Worm (Caenorhabditis elegans) whole organism, midembryonic: ENCODE data around the gene C50D2.10.
A peak's percentile ranks its signal among the peaks of the same experiment; 100 is the strongest.
"Not testable (repeated sequence)": the region's sequence is repeated elsewhere in the genome, so short reads cannot be mapped to it uniquely, and the experiment has no call there.

ENCODE experiments used
- T22C8.4 ChIP-seq: fragments of 200-800 bp; sonication (Bioruptor generic); IDR thresholded peaks from 2 replicates; pipeline ENCODE4 v1.3.6; 2022; ENCODE audit warnings: missing genetic modification characterization, missing compliant biosample characterization
- cog-1 ChIP-seq: sonication (generic microtip); optimal IDR thresholded peaks from 2 replicates; lab custom pipeline; 2016; ENCODE audit warnings: missing genetic modification characterization, missing compliant biosample characterization
- flt-1 ChIP-seq: fragments of 200-800 bp; sonication (Bioruptor generic); IDR thresholded peaks from 2 replicates; pipeline ENCODE4 v1.3.6; 2022; ENCODE audit warnings: missing genetic modification characterization, missing compliant biosample characterization
- klf-2 ChIP-seq: fragments of 200-800 bp; sonication (Bioruptor generic); conservative IDR thresholded peaks from 2 replicates; pipeline ENCODE4 v1.3.6; 2022; ENCODE audit warnings: missing genetic modification reagents, missing genetic modification characterization, missing compliant biosample characterization
- med-1 ChIP-seq: sonication (generic microtip); optimal IDR thresholded peaks from 2 replicates; lab custom pipeline; 2017; ENCODE audit warnings: missing genetic modification characterization, mild to moderate bottlenecking, missing compliant biosample characterization, antibody characterized with exemption, missing genetic modification reagents; ENCODE audit not compliant: insufficient read depth
- ref-1 ChIP-seq: fragments of 200-800 bp; sonication (Bioruptor generic); conservative IDR thresholded peaks from 2 replicates; pipeline ENCODE4 v1.3.6; 2022; ENCODE audit warnings: missing genetic modification reagents, missing genetic modification characterization, missing compliant biosample characterization
- tab-1 ChIP-seq: fragments of 200-800 bp; sonication (Bioruptor generic); IDR thresholded peaks from 2 replicates; pipeline ENCODE4 v1.3.6; 2022; ENCODE audit warnings: missing genetic modification characterization, missing compliant biosample characterization
- ztf-23 ChIP-seq: fragments of 200-800 bp; sonication (Bioruptor generic); IDR thresholded peaks from 2 replicates; pipeline ENCODE4 v1.3.6; 2022; ENCODE audit warnings: missing genetic modification reagents, missing genetic modification characterization, missing compliant biosample characterization
- ztf-29 ChIP-seq: fragments of 200-800 bp; sonication (Bioruptor generic); IDR thresholded peaks from 2 replicates; pipeline ENCODE4 v1.3.6; 2022; ENCODE audit warnings: missing genetic modification reagents, missing genetic modification characterization, missing compliant biosample characterization

The C50D2.10 gene

DNA sequence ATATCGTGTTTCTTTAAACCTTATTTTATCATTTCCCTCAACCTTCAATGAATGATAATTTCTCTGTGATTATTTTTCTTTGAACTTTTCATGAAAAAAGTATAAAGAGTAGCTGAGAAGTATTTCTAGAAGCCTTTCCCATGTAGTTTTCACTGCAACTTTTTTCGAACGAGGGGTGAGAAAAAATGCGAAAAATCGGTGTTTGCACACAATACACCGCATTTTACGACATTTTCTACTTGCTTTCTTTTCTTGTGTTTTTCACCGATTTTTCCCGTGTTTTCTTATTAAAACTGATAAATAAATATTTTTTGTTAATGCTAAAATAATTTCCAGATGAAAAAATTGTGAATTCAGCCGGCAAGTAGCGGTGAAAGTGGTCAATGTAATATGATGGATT is at the start of gene C50D2.10:
TSS of gene C50D2.10 (plus strand) at position 245 of the 400 bp plus-strand sequence.
- not testable (repeated sequence) for TF ChIP-seq klf-2, flt-1, ref-1 (GFP tag; lab: Robert Waterston, UW)

DNA sequence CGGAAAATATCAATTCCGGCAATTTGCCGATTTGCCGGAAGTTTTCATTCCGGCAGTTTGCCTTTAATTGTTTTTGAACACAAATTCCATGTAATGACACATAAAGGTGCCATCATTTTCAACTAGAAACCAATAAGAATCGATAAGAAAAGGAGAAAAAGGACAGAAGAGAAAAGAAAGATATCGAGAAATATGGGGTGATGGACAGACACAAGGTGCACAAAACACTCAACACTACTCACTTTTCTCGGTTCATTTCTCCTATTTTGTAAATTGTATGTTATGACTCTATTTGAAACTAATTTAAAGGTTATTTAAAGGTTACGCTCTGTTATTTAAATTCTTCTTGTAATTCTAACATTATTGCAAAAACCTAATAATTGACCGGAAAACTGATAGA is 48.1 kb upstream of the C50D2.10 start:
- TF ChIP-seq ref-1 (GFP tag; lab: Robert Waterston, UW) (no peak), klf-2 (GFP tag; lab: Robert Waterston, UW) (no peak), ztf-29 (no peak), flt-1 (GFP tag; lab: Robert Waterston, UW) (no peak), med-1 (GFP tag; lab: Kevin White, UChicago) (no peak), tab-1 (GFP tag; lab: Robert Waterston, UW) (no peak), ztf-23 (GFP tag; lab: Robert Waterston, UW) (no peak), T22C8.4 (GFP tag; lab: Robert Waterston, UW) (no peak), cog-1 (tag; lab: Kevin White, UChicago) (no peak)

- TF ChIP-seq T22C8.4 (GFP tag; lab: Robert Waterston, UW) (no peak), med-1 (GFP tag; lab: Kevin White, UChicago) (no peak), klf-2 (GFP tag; lab: Robert Waterston, UW) (no peak), flt-1 (GFP tag; lab: Robert Waterston, UW) (no peak), ztf-23 (GFP tag; lab: Robert Waterston, UW) (no peak), tab-1 (GFP tag; lab: Robert Waterston, UW) (no peak), cog-1 (tag; lab: Kevin White, UChicago) (no peak), ref-1 (GFP tag; lab: Robert Waterston, UW) (no peak), ztf-29 (no peak)
Observed at ce11 chrII:51352-51751, 47.6 kb upstream of the C50D2.10 start, which contains the start of gene sptl-1. Gene sptl-1, plus strand, starts transcription at chrII:51652.

- no peak for TF ChIP-seq ztf-23 (GFP tag; lab: Robert Waterston, UW)
- no peak for TF ChIP-seq flt-1 (GFP tag; lab: Robert Waterston, UW)
- no peak for TF ChIP-seq tab-1 (GFP tag; lab: Robert Waterston, UW)
- no peak for TF ChIP-seq cog-1 (tag; lab: Kevin White, UChicago)
- TF ChIP-seq T22C8.4 (GFP tag; lab: Robert Waterston, UW) = no peak
- TF ChIP-seq ref-1 (GFP tag; lab: Robert Waterston, UW) = no peak
- no peak for TF ChIP-seq klf-2 (GFP tag; lab: Robert Waterston, UW)
- TF ChIP-seq med-1 (GFP tag; lab: Kevin White, UChicago) = no peak
- TF ChIP-seq ztf-29 = no peak
Observed at ce11 chrII:55204-55603, 43.7 kb upstream of the C50D2.10 start, which contains the start of gene tre-5. Gene tre-5, minus strand, starts transcription at chrII:55304.

- TF ChIP-seq cog-1 (tag; lab: Kevin White, UChicago) (no peak), tab-1 (GFP tag; lab: Robert Waterston, UW) (no peak)
Observed at ce11 chrII:57370-57769, 41.6 kb upstream of the C50D2.10 start, which contains the start of gene ascc-1. Gene ascc-1, plus strand, starts transcription at chrII:57670.

DNA sequence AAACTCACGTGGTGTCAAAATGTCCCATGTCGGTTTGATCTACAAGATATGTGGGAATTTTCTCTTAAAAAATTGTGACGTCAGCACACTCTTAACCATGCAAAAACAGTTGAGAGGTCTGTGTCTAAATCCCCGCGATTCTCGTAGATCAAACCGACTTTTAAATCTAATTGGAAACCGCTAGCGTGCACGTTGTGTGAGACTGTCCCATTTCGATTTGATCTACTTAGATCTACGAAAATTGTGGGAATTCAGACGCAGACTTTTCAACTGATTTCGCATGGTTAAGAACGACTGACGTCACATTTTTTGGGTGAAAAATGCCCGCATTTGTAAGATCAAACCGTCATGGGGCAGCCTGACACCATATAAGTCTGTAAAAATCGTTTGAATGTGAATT is 41.1 kb upstream of the C50D2.10 start:
- no peak for TF ChIP-seq flt-1 (GFP tag; lab: Robert Waterston, UW)
- no peak for TF ChIP-seq klf-2 (GFP tag; lab: Robert Waterston, UW)
- TF ChIP-seq ztf-23 (GFP tag; lab: Robert Waterston, UW) = no peak
- no peak for TF ChIP-seq T22C8.4 (GFP tag; lab: Robert Waterston, UW)
- TF ChIP-seq tab-1 (GFP tag; lab: Robert Waterston, UW) = no peak
- TF ChIP-seq med-1 (GFP tag; lab: Kevin White, UChicago) = no peak
- TF ChIP-seq ref-1 (GFP tag; lab: Robert Waterston, UW) = no peak
- TF ChIP-seq cog-1 (tag; lab: Kevin White, UChicago) = no peak
- TF ChIP-seq ztf-29 = no peak

- no peak for TF ChIP-seq tab-1 (GFP tag; lab: Robert Waterston, UW)
- TF ChIP-seq klf-2 (GFP tag; lab: Robert Waterston, UW) = no peak
- no peak for TF ChIP-seq ztf-29
- TF ChIP-seq ztf-23 (GFP tag; lab: Robert Waterston, UW) = no peak
- no peak for TF ChIP-seq cog-1 (tag; lab: Kevin White, UChicago)
- TF ChIP-seq T22C8.4 (GFP tag; lab: Robert Waterston, UW) = no peak
- TF ChIP-seq med-1 (GFP tag; lab: Kevin White, UChicago) = no peak
- TF ChIP-seq flt-1 (GFP tag; lab: Robert Waterston, UW) = no peak
- no peak for TF ChIP-seq ref-1 (GFP tag; lab: Robert Waterston, UW)
Observed at ce11 chrII:60049-60448, 38.9 kb upstream of the C50D2.10 start.

- TF ChIP-seq ref-1 (GFP tag; lab: Robert Waterston, UW) = no peak
- TF ChIP-seq flt-1 (GFP tag; lab: Robert Waterston, UW) = no peak
- no peak for TF ChIP-seq tab-1 (GFP tag; lab: Robert Waterston, UW)
- no peak for TF ChIP-seq T22C8.4 (GFP tag; lab: Robert Waterston, UW)
- no peak for TF ChIP-seq ztf-29
- TF ChIP-seq klf-2 (GFP tag; lab: Robert Waterston, UW) = no peak
- no peak for TF ChIP-seq med-1 (GFP tag; lab: Kevin White, UChicago)
Observed at ce11 chrII:61013-61412, 37.9 kb upstream of the C50D2.10 start, which contains the start of gene C23H3.2. Gene C23H3.2, plus strand, starts transcription at chrII:61313.

DNA sequence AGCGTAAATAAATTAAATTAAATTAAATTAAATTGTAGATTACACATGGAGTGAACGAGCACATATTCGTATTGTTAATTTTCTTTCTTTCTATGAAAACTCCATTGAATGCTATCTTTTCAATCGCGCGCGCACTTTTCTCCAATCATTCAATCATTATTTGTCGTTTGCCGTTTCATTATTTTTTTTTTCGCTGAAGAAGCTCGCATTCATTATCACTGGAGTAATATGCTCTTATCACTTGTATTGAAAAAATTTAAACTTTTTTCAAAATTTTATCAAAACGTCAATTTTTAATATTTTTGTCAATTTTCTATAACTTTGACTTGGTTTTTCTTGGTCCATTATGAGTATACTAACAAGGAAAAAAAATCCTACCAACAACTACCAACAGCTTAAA is 33.5 kb upstream of the C50D2.10 start:
- TF ChIP-seq ref-1 (GFP tag; lab: Robert Waterston, UW) (no peak), flt-1 (GFP tag; lab: Robert Waterston, UW) (no peak), tab-1 (GFP tag; lab: Robert Waterston, UW) (no peak), klf-2 (GFP tag; lab: Robert Waterston, UW) (no peak), ztf-29 (no peak)

- TF ChIP-seq cog-1 (tag; lab: Kevin White, UChicago) (peak; percentile 90), tab-1 (GFP tag; lab: Robert Waterston, UW) (no peak), T22C8.4 (GFP tag; lab: Robert Waterston, UW) (no peak), ztf-23 (GFP tag; lab: Robert Waterston, UW) (no peak), ztf-29 (no peak), klf-2 (GFP tag; lab: Robert Waterston, UW) (no peak), ref-1 (GFP tag; lab: Robert Waterston, UW) (no peak), flt-1 (GFP tag; lab: Robert Waterston, UW) (peak; percentile 62; the same call in 1 of the 2 replicates), med-1 (GFP tag; lab: Kevin White, UChicago) (no peak)
Observed at ce11 chrII:66322-66721, 32.6 kb upstream of the C50D2.10 start.
